Worm (Caenorhabditis elegans): Measurements from ENCODE around the gene aex-2.
A peak's percentile ranks its signal among the peaks of the same experiment; 100 is the strongest.

aex-2 gene

DNA sequence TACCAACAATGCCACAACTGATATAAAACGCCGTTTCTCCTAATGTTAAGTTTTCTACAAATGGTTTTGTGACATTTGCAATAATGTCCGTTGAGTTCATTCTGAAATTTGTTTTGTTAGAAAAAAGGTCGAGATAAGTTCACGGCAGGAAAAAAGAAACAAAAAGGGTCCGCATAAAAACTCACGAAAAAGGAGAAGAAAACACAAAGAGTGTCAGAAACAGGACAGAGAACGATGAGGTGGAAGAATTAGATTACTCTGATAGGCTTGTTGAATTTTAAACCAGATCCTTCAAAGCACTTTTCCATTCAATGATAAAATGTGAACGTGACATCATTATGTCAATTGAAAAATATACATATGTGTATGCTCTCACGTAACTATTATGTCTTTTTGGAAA is at the start of gene aex-2:
Gene aex-2 (minus strand): TSS at position 101 of the 400 bp plus-strand sequence.
- TF ChIP-seq unc-120 (tag; optimal IDR thresholded peaks at IDR 0.05; ENCODE audit: poor library complexity, severe bottlenecking) (no peak), ceh-39 (tag; optimal IDR thresholded peaks at IDR 0.05) (no peak), lsy-2 (tag; optimal IDR thresholded peaks at IDR 0.05) (no peak), sem-2 (GFP tag; optimal IDR thresholded peaks at IDR 0.05) (no peak), mls-2 (tag; optimal IDR thresholded peaks at IDR 0.05) (no peak), unc-62 (GFP tag; optimal IDR thresholded peaks at IDR 0.05) (no peak), nhr-237 (tag; optimal IDR thresholded peaks at IDR 0.05) (no peak), nhr-2 (tag; optimal IDR thresholded peaks at IDR 0.05) (no peak), M03D4.4 (tag; optimal IDR thresholded peaks at IDR 0.05) (no peak), nhr-12 (tag; optimal IDR thresholded peaks at IDR 0.05) (no peak), mep-1 (tag; optimal IDR thresholded peaks at IDR 0.05) (no peak), drap-1 (GFP tag; optimal IDR thresholded peaks at IDR 0.05) (no peak), ztf-11 (tag; optimal IDR thresholded peaks at IDR 0.05) (no peak), elt-3 (tag; optimal IDR thresholded peaks at IDR 0.05) (no peak), elt-1 (tag; optimal IDR thresholded peaks at IDR 0.05; ENCODE audit: borderline replicate concordance, insufficient read depth) (no peak), snpc-4 (tag; optimal IDR thresholded peaks at IDR 0.05) (no peak), ces-1 (GFP tag; optimal IDR thresholded peaks at IDR 0.05) (no peak), pha-4 (tag; optimal IDR thresholded peaks at IDR 0.05) (no peak), sptf-1 (tag; optimal IDR thresholded peaks at IDR 0.05) (no peak)

DNA sequence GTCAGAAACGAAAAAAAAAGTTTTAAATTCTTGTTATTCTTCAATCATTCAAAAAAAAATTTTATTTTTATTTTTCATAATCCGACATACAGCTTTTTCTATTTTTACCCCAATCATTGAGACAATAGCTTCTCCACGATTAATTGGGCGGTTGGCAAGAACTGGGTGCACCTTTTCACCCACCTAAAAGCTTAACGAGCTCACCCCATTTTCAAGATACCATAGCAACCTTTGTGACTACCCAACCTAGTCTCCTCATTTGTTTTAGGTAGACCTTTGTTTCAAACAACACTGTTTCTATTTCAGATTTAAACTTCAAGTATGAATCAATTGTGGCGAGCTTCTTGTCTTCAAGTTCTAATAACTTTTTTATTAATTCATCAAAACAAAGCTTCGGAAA is 45.4 kb upstream of the aex-2 start, which contains the start of gene dyf-7:
Gene dyf-7 (plus strand): TSS at position 301 of the 400 bp plus-strand sequence.
- TF ChIP-seq ceh-39 (tag; optimal IDR thresholded peaks at IDR 0.05) = no peak

DNA sequence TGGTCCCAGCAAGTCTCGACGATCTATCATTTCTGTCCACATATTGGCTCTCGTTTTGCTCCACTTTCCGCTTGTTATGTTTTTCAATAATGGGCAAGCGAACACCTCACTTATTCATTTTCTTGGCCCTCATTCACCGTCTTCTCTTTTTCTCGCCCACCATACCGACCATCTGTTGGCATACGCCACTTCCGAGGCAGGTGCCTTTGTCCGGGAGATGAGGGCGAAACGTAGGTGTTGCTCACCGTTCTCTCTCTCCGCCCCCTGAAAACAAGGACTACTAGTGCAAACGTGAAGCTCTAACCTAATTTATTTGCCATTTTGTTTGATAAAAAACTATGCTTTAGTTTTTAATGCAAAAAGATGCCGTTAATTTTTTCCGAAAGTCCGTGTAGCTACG is 44.7 kb upstream of the aex-2 start:
- TF ChIP-seq nhr-237 (tag; optimal IDR thresholded peaks at IDR 0.05) (no peak), cnd-1 (tag; optimal IDR thresholded peaks at IDR 0.05) (peak; percentile 11), zip-8 (tag; optimal IDR thresholded peaks at IDR 0.05) (no peak), lin-32 (GFP tag; optimal IDR thresholded peaks at IDR 0.05) (peak; percentile 98)

DNA sequence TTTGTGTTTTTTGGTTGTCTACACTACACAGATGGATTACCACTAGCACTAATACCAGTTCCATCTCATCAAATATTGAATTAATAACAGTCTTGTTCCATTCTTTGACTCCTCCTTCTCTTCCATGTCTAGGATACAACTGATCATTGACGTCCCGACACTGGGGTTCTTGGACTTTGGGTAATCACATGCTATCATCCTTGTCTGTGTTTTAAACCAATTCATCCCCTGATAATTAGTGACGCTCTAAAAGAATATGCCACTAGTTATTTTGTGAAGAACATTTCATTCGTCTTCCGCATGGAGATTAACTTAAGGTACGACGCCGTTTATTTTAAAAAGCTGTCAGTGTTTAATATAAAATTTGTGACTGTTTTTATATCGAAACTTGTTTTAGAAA is 37.5 kb upstream of the aex-2 start, which contains the start of gene npr-18:
Gene npr-18 (plus strand): TSS at position 301 of the 400 bp plus-strand sequence.
- TF ChIP-seq lin-32 (GFP tag; optimal IDR thresholded peaks at IDR 0.05) (no peak), lin-13 (tag; optimal IDR thresholded peaks at IDR 0.05) (no peak), nhr-237 (tag; optimal IDR thresholded peaks at IDR 0.05) (no peak), ham-2 (GFP tag; optimal IDR thresholded peaks at IDR 0.05) (no peak), nhr-12 (tag; optimal IDR thresholded peaks at IDR 0.05) (no peak), snpc-4 (tag; optimal IDR thresholded peaks at IDR 0.05) (no peak), mab-5 (tag; optimal IDR thresholded peaks at IDR 0.05) (no peak), elt-3 (tag; optimal IDR thresholded peaks at IDR 0.05) (no peak), nhr-28 (tag; optimal IDR thresholded peaks at IDR 0.05) (no peak), unc-62 (GFP tag; optimal IDR thresholded peaks at IDR 0.05) (no peak), pha-4 (tag; optimal IDR thresholded peaks at IDR 0.05) (no peak), ztf-11 (tag; optimal IDR thresholded peaks at IDR 0.05) (no peak)

DNA sequence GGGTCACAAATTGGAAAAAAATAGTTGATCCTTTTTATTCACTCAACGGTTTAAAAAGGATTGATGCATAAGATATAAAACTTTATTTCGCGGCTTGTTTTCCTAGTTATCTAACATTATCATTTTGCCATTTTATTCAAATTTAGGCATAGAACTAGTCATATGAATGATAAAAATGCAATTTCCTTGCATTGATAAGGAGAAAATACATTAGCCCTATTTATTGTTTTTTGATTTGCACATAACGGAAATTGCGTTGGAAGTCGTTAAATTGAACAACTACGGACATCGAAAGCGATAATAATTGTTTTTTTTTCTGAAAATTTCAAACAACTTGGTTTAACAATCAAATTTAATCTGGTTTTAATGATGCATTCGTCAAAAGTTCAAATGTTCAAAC is 34.3 kb upstream of the aex-2 start:
- no peak for TF ChIP-seq drap-1 (GFP tag; optimal IDR thresholded peaks at IDR 0.05)
- no peak for TF ChIP-seq ces-1 (GFP tag; optimal IDR thresholded peaks at IDR 0.05)
- no peak for TF ChIP-seq hlh-1 (tag; optimal IDR thresholded peaks at IDR 0.05)
- no peak for TF ChIP-seq flh-1 (GFP tag; optimal IDR thresholded peaks at IDR 0.05)
- TF ChIP-seq sem-2 (GFP tag; optimal IDR thresholded peaks at IDR 0.05) = no peak
- no peak for TF ChIP-seq zip-8 (tag; optimal IDR thresholded peaks at IDR 0.05)

DNA sequence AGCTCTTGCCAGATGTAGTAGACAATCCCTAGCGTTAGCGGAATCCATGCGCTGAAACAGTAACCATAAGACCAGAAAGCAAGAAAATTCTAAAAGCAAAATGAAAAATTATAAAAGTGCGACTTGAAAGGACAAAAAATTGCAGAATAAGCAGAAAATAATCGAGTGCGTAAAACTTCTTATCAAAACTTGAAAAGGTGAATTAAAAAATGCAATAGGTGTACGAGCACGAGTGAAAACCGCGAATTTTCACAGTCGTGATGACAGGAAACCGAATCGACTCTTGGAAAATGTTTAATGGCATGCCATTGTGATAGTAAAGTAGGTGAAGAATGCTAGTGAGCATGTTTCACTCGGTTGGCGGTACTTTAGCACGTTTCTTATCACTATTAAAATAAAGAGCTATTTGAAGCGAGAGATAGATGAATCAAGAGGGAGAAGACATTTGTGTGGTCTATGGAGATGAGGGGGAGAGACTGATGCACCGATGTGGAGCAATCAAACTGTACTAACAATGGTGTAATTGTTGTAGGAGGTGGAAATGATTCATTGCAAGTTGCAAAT is 27.3 kb upstream of the aex-2 start, which contains the start of gene ifp-1:
Gene ifp-1 (minus strand): TSS at position 51 of the 564 bp plus-strand sequence.
- no peak for TF ChIP-seq ceh-39 (tag; optimal IDR thresholded peaks at IDR 0.05)
- TF ChIP-seq ham-2 (GFP tag; optimal IDR thresholded peaks at IDR 0.05) = no peak
- TF ChIP-seq sem-2 (GFP tag; optimal IDR thresholded peaks at IDR 0.05) = no peak

DNA sequence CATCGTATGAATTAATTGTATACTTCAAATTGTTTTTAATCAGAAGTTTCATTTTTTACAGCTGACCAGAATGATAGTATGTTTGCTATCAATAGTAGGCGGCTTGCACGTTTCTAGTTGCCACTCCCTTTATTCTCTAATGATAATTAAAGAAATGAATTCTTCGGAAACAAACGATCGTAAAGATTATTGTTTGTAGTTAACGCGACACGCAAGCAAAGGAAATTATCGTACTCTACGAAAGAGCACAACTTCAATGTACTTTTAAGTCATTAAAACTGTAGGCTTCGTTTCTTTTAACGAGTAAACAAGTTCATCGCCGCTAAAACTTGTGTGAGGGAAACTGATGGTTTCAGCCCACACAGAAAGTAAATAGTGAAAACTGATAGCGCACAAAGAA is 26.5 kb upstream of the aex-2 start:
- TF ChIP-seq ceh-43 (GFP tag; optimal IDR thresholded peaks at IDR 0.05) = no peak
- no peak for TF ChIP-seq ham-2 (GFP tag; optimal IDR thresholded peaks at IDR 0.05)
